Worm (Caenorhabditis elegans) whole organism, L1 larva: Measurements from ENCODE around the gene hsp-12.3.

Experiments
- C04F5.9 ChIP-seq: sonication (generic microtip); optimal IDR thresholded peaks from 2 replicates; lab custom pipeline; 2016; ENCODE audit warnings: missing genetic modification characterization, missing compliant biosample characterization
- C16A3.4 ChIP-seq: fragments of 150-350 bp; optimal IDR thresholded peaks from 2 replicates; lab custom pipeline; 2014; ENCODE audit warnings: missing biosample characterization, missing genetic modification characterization
- C34B4.2 ChIP-seq: sonication (generic microtip); optimal IDR thresholded peaks from 2 replicates; lab custom pipeline; 2017; ENCODE audit warnings: mild to moderate bottlenecking, missing genetic modification characterization, missing compliant biosample characterization
- F16B12.6 ChIP-seq: fragments of 150-350 bp; optimal IDR thresholded peaks from 2 replicates; lab custom pipeline; 2014; ENCODE audit warnings: missing biosample characterization, missing genetic modification characterization
- aly-2 ChIP-seq: fragments of 150-350 bp; optimal IDR thresholded peaks from 2 replicates; lab custom pipeline; 2014; ENCODE audit warnings: missing biosample characterization, missing genetic modification characterization
- ama-1 ChIP-seq: fragments of 150-350 bp; optimal IDR thresholded peaks from 2 replicates; lab custom pipeline; 2014
- ceh-8 ChIP-seq: fragments of 200-800 bp; sonication (Bioruptor generic); optimal IDR thresholded peaks from 2 replicates; lab custom pipeline; 2018; ENCODE audit warnings: mild to moderate bottlenecking, missing genetic modification characterization, moderate library complexity, missing compliant biosample characterization
- ceh-82 ChIP-seq, 3 experiments: fragments of 150-350 bp in 1 of 3; sonication (generic microtip) in 2 of 3; optimal IDR thresholded peaks; 2 replicates each; lab custom pipeline; 2014 to 2017; ENCODE audit warnings: missing biosample characterization in 3 of 3, missing genetic modification characterization in 3 of 3
- ceh-90 ChIP-seq: sonication (generic microtip); optimal IDR thresholded peaks from 2 replicates; lab custom pipeline; 2016; ENCODE audit warnings: missing genetic modification characterization, missing compliant biosample characterization
- dsc-1 ChIP-seq: sonication (generic microtip); optimal IDR thresholded peaks from 2 replicates; lab custom pipeline; 2016; ENCODE audit warnings: mild to moderate bottlenecking, missing genetic modification characterization, missing compliant biosample characterization
- efl-1 ChIP-seq, 4 experiments: fragments of 150-350 bp; optimal IDR thresholded peaks in 3 of 4; peaks in 1 of 4; 1 replicate in 1 of 4; 2 replicates in 3 of 4; lab custom pipeline; 2014; ENCODE audit warnings: missing biosample characterization in 2 of 4, missing genetic modification characterization in 2 of 4, missing genetic modification reagents in 2 of 4
- efl-3 ChIP-seq: fragments of 200-800 bp; sonication (Bioruptor generic); optimal IDR thresholded peaks from 2 replicates; lab custom pipeline; 2018; ENCODE audit warnings: mild to moderate bottlenecking, missing genetic modification characterization, missing compliant biosample characterization
- egl-13 ChIP-seq: sonication (generic microtip); optimal IDR thresholded peaks from 2 replicates; lab custom pipeline; 2016; ENCODE audit warnings: missing genotype, missing genetic modification reagents, missing genetic modification characterization, missing compliant biosample characterization
- egl-27 ChIP-seq, 2 experiments: fragments of 150-350 bp in 1 of 2; sonication (generic microtip); optimal IDR thresholded peaks; 3 replicates each; lab custom pipeline; 2017 to 2018; ENCODE audit warnings: missing biosample characterization in 2 of 2, missing genetic modification characterization in 2 of 2, missing genetic modification reagents in 2 of 2
- elt-2 ChIP-seq: sonication (generic microtip); optimal IDR thresholded peaks from 2 replicates; lab custom pipeline; 2016; ENCODE audit warnings: missing genetic modification characterization, mild to moderate bottlenecking, inconsistent platforms, missing compliant biosample characterization, missing genetic modification reagents
- elt-3 ChIP-seq, 6 experiments: fragments of 150-350 bp in 1 of 6; sonication (generic microtip); optimal IDR thresholded peaks; 2 replicates each; lab custom pipeline; 2017 to 2018; ENCODE audit warnings: missing biosample characterization in 6 of 6, missing genetic modification characterization in 6 of 6, inconsistent platforms in 1 of 6
- fkh-10 ChIP-seq: sonication (generic microtip); optimal IDR thresholded peaks from 2 replicates; lab custom pipeline; 2017; ENCODE audit warnings: missing biosample characterization, missing genetic modification reagents, missing genetic modification characterization
- fkh-4 ChIP-seq: sonication (generic microtip); optimal IDR thresholded peaks from 2 replicates; lab custom pipeline; 2016; ENCODE audit warnings: missing compliant biosample characterization, missing genetic modification characterization, borderline replicate concordance
- fkh-8 ChIP-seq: sonication (generic microtip); optimal IDR thresholded peaks from 2 replicates; lab custom pipeline; 2016; ENCODE audit warnings: mild to moderate bottlenecking, missing genetic modification characterization, missing compliant biosample characterization
- fos-1 ChIP-seq: fragments of 150-350 bp; optimal IDR thresholded peaks from 2 replicates; lab custom pipeline; 2014; ENCODE audit warnings: missing biosample characterization, missing genetic modification characterization
- grh-1 ChIP-seq: fragments of 200-800 bp; sonication (Bioruptor generic); IDR thresholded peaks from 2 replicates; pipeline ENCODE4 v1.3.6; 2022; ENCODE audit warnings: missing genetic modification reagents, missing genetic modification characterization, missing compliant biosample characterization
- hlh-4 ChIP-seq: sonication (generic microtip); optimal IDR thresholded peaks from 2 replicates; lab custom pipeline; 2016; ENCODE audit warnings: mild to moderate bottlenecking, missing genetic modification characterization, missing compliant biosample characterization
- irx-1 ChIP-seq: sonication (generic microtip); optimal IDR thresholded peaks from 2 replicates; lab custom pipeline; 2016; ENCODE audit warnings: missing genetic modification characterization, missing compliant biosample characterization
- jun-1 ChIP-seq: fragments of 150-350 bp; optimal IDR thresholded peaks from 2 replicates; lab custom pipeline; 2014; ENCODE audit warnings: missing biosample characterization, missing genetic modification reagents, missing genetic modification characterization
- lin-39 ChIP-seq: fragments of 150-350 bp; optimal IDR thresholded peaks from 2 replicates; lab custom pipeline; 2014; ENCODE audit warnings: missing biosample characterization, missing genetic modification reagents, missing genetic modification characterization
- lir-3 ChIP-seq: sonication (generic microtip); optimal IDR thresholded peaks from 2 replicates; lab custom pipeline; 2016; ENCODE audit warnings: mild to moderate bottlenecking, missing genetic modification characterization, moderate library complexity, missing compliant biosample characterization; ENCODE audit not compliant: poor library complexity
- mep-1 ChIP-seq: fragments of 150-350 bp; optimal IDR thresholded peaks from 2 replicates; lab custom pipeline; 2014; ENCODE audit warnings: missing biosample characterization, missing genetic modification characterization
- nhr-12 ChIP-seq: sonication (generic microtip); optimal IDR thresholded peaks from 2 replicates; lab custom pipeline; 2017; ENCODE audit warnings: missing biosample characterization, missing genetic modification characterization
- nhr-19 ChIP-seq: fragments of 200-800 bp; sonication (Bioruptor generic); conservative IDR thresholded peaks from 2 replicates; pipeline ENCODE4 v1.3.6; 2022; ENCODE audit warnings: missing genetic modification characterization, missing compliant biosample characterization
- nhr-20 ChIP-seq: sonication (generic microtip); optimal IDR thresholded peaks from 2 replicates; lab custom pipeline; 2016; ENCODE audit warnings: mild to moderate bottlenecking, missing genetic modification characterization, missing compliant biosample characterization
- nhr-237 ChIP-seq: fragments of 150-350 bp; optimal IDR thresholded peaks from 2 replicates; lab custom pipeline; 2014; ENCODE audit warnings: missing biosample characterization, missing genetic modification characterization
- nhr-28 ChIP-seq: fragments of 150-350 bp; optimal IDR thresholded peaks from 2 replicates; lab custom pipeline; 2014; ENCODE audit warnings: missing biosample characterization, missing genetic modification characterization
- nhr-47 ChIP-seq: sonication (generic microtip); optimal IDR thresholded peaks from 2 replicates; lab custom pipeline; 2016; ENCODE audit warnings: mild to moderate bottlenecking, missing genetic modification characterization, moderate library complexity, missing compliant biosample characterization
- nhr-71 ChIP-seq: sonication (generic microtip); optimal IDR thresholded peaks from 2 replicates; lab custom pipeline; 2016; ENCODE audit warnings: mild to moderate bottlenecking, missing genetic modification characterization, moderate library complexity, missing compliant biosample characterization
- nhr-76 ChIP-seq: sonication (generic microtip); optimal IDR thresholded peaks from 2 replicates; lab custom pipeline; 2017; ENCODE audit warnings: missing biosample characterization, missing genetic modification characterization
- nhr-77 ChIP-seq: fragments of 150-350 bp; optimal IDR thresholded peaks from 2 replicates; lab custom pipeline; 2014; ENCODE audit warnings: missing biosample characterization, missing genetic modification characterization
- nhr-85 ChIP-seq: sonication (generic microtip); peaks from one replicate; lab custom pipeline; 2016; ENCODE audit warnings: missing genetic modification characterization, inconsistent platforms, missing compliant biosample characterization
- nhr-90 ChIP-seq: sonication (generic microtip); optimal IDR thresholded peaks from 2 replicates; lab custom pipeline; 2016; ENCODE audit warnings: mild to moderate bottlenecking, missing genetic modification characterization, missing compliant biosample characterization; ENCODE audit not compliant: poor library complexity
- pag-3 ChIP-seq: sonication (generic microtip); optimal IDR thresholded peaks from 2 replicates; lab custom pipeline; 2017; ENCODE audit warnings: missing genetic modification characterization, mild to moderate bottlenecking, missing compliant biosample characterization, antibody characterized with exemption, borderline replicate concordance; ENCODE audit not compliant: insufficient read depth
- pax-3 ChIP-seq: fragments of 200-800 bp; sonication (Bioruptor generic); optimal IDR thresholded peaks from 2 replicates; lab custom pipeline; 2018; ENCODE audit warnings: mild to moderate bottlenecking, missing genetic modification characterization, moderate library complexity, missing compliant biosample characterization
- snu-23 ChIP-seq: sonication (generic microtip); optimal IDR thresholded peaks from 2 replicates; lab custom pipeline; 2016; ENCODE audit warnings: missing genetic modification characterization, missing compliant biosample characterization
- sox-4 ChIP-seq: sonication (generic microtip); optimal IDR thresholded peaks from 2 replicates; lab custom pipeline; 2016; ENCODE audit warnings: missing genetic modification characterization, missing compliant biosample characterization
- sptf-1 ChIP-seq: fragments of 150-350 bp; optimal IDR thresholded peaks from 2 replicates; lab custom pipeline; 2014; ENCODE audit warnings: missing biosample characterization, missing genetic modification characterization
- sup-37 ChIP-seq: fragments of 200-800 bp; sonication (Bioruptor generic); optimal IDR thresholded peaks from 2 replicates; lab custom pipeline; 2018; ENCODE audit warnings: mild to moderate bottlenecking, missing genetic modification characterization, missing compliant biosample characterization
- swsn-7 ChIP-seq: sonication (generic microtip); optimal IDR thresholded peaks from 2 replicates; lab custom pipeline; 2016; ENCODE audit warnings: missing genetic modification characterization, missing compliant biosample characterization
- tbx-2 ChIP-seq: sonication (generic microtip); optimal IDR thresholded peaks from 2 replicates; lab custom pipeline; 2016; ENCODE audit warnings: missing genetic modification characterization, missing compliant biosample characterization
- unc-62 ChIP-seq: fragments of 150-350 bp; optimal IDR thresholded peaks from 2 replicates; lab custom pipeline; 2014; ENCODE audit warnings: missing biosample characterization, missing genetic modification reagents, missing genetic modification characterization
- vab-15 ChIP-seq: sonication (generic microtip); optimal IDR thresholded peaks from 2 replicates; lab custom pipeline; 2017; ENCODE audit warnings: missing genotype, mild to moderate bottlenecking, missing genetic modification characterization, missing compliant biosample characterization
- zag-1 ChIP-seq: fragments of 150-350 bp; optimal IDR thresholded peaks from 2 replicates; lab custom pipeline; 2014; ENCODE audit warnings: missing biosample characterization, missing genetic modification characterization
- ztf-11 ChIP-seq, 2 experiments: sonication (generic microtip); optimal IDR thresholded peaks; 2 replicates each; lab custom pipeline; 2016 to 2017; ENCODE audit warnings: missing genetic modification characterization in 2 of 2, missing biosample characterization in 1 of 2, missing compliant biosample characterization in 1 of 2
- ztf-4 ChIP-seq: fragments of 150-350 bp; optimal IDR thresholded peaks from 2 replicates; lab custom pipeline; 2014; ENCODE audit warnings: missing biosample characterization, missing genetic modification characterization

The hsp-12.3 gene

DNA sequence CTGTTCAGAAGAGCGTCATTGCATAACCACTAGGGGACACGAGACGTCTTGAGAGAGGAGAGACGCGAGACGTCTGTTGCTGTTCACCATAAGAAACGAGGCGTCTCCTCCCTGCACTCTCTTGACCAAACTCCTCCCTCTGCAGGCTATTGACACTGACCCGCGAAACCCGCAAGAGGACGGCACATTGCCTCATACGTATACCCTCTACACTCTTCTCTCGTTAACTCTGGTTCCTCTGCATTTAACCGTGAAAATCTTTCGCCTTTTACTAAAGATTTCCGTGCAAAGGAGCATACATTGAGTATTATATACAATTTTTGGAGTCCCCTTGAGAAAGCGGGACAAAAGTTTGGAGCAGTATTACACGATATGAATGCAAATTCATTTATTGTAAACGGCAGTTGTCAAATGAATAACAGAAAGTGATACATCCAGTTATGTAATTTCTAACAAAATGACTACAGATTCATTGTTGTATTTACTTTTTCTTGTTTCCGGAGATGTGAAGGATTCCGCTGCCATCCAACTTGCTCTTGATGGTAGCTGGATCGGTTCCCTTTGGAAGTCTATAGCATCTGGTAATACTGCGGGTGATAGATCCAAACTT is 785 bp downstream of the hsp-12.3 start:
- TF ChIP-seq C16A3.4 (tag; lab: Kevin White, UChicago) (peak; percentile 92), sox-4 (peak; percentile 80), nhr-20 (tag; lab: Kevin White, UChicago) (peak; percentile 97), ztf-11 (tag; optimal IDR thresholded peaks at IDR 0.05; lab: Kevin White, UChicago) (peak in 1 of 2 experiments; percentile 89), nhr-47 (tag; lab: Kevin White, UChicago) (peak; percentile 97), unc-62 (GFP tag; lab: Kevin White, UChicago) (peak; percentile 40), efl-1 (optimal IDR thresholded peaks at IDR 0.05; lab: Kevin White, UChicago) (peak; percentile 83 to 84), efl-1 (GFP tag; optimal IDR thresholded peaks at IDR 0.05 in 1 of 2; lab: Kevin White, UChicago) (peak; percentile 70 to 97), fkh-10 (GFP tag; lab: Kevin White, UChicago) (peak; percentile 87), nhr-85 (tag; lab: Kevin White, UChicago) (peak; percentile 97), nhr-19 (GFP tag; lab: Robert Waterston, UW) (peak; percentile 96), egl-13 (tag; lab: Kevin White, UChicago) (peak; percentile 93), efl-3 (GFP tag; lab: Kevin White, UChicago) (peak; percentile 30), elt-3 (tag; optimal IDR thresholded peaks at IDR 0.05; lab: Kevin White, UChicago) (peak in 4 of 6 experiments; percentile 41 to 80 (median 65)), fkh-8 (tag; lab: Kevin White, UChicago) (peak; percentile 94), fkh-4 (peak; percentile 52), egl-27 (tag; optimal IDR thresholded peaks at IDR 0.05; lab: Kevin White, UChicago) (peak; percentile 52 to 79), vab-15 (tag; lab: Kevin White, UChicago) (peak; percentile 48), jun-1 (peak; percentile 95), ceh-82 (tag; optimal IDR thresholded peaks at IDR 0.05; lab: Kevin White, UChicago) (peak; percentile 74 to 87 (median 85)), sup-37 (GFP tag; lab: Kevin White, UChicago) (peak; percentile 46), irx-1 (tag; lab: Kevin White, UChicago) (peak; percentile 93), nhr-12 (tag; lab: Kevin White, UChicago) (no peak), swsn-7 (tag; lab: Kevin White, UChicago) (peak; percentile 96), nhr-71 (tag; lab: Kevin White, UChicago) (peak; percentile 97), nhr-28 (no peak), nhr-77 (tag; lab: Kevin White, UChicago) (peak; percentile 96), nhr-237 (peak; percentile 87), tbx-2 (tag; lab: Kevin White, UChicago) (peak; percentile 95), elt-2 (peak; percentile 84), nhr-76 (tag; lab: Kevin White, UChicago) (peak; percentile 25), sptf-1 (tag; lab: Kevin White, UChicago) (no peak), pag-3 (tag; lab: Kevin White, UChicago) (no peak), C34B4.2 (tag; lab: Kevin White, UChicago) (no peak), C04F5.9 (peak; percentile 61), F16B12.6 (peak; percentile 51), grh-1 (GFP tag; lab: Robert Waterston, UW) (peak; percentile 73), pax-3 (tag; lab: Kevin White, UChicago) (peak; percentile 85), ztf-4 (tag; lab: Kevin White, UChicago) (peak; percentile 83), lir-3 (peak; percentile 72), dsc-1 (tag; lab: Kevin White, UChicago) (peak; percentile 95), zag-1 (tag; lab: Kevin White, UChicago) (peak; percentile 61), aly-2 (peak; percentile 93), lin-39 (tag; lab: Kevin White, UChicago) (peak; percentile 86), mep-1 (peak; percentile 90), ceh-90 (tag; lab: Kevin White, UChicago) (no peak), nhr-90 (peak; percentile 96), ceh-8 (GFP tag; lab: Kevin White, UChicago) (peak; percentile 77), snu-23 (GFP tag; lab: Kevin White, UChicago) (peak; percentile 97), hlh-4 (tag; lab: Kevin White, UChicago) (no peak), fos-1 (peak; percentile 89), ama-1 (lab: Kevin White, UChicago) (peak; percentile 98)
